Fruit fly (Drosophila melanogaster) whole organism, embryonic: ENCODE data around the gene Wdr92.

Source experiments
- Asciz ChIP-seq: fragments of 200-800 bp; sonication (Bioruptor generic); optimal IDR thresholded peaks from 2 replicates; lab custom pipeline; 2017; ENCODE audit warnings: missing biosample characterization, mild to moderate bottlenecking, missing genetic modification characterization, missing genetic modification reagents
- CG10366 ChIP-seq: fragments of 200-800 bp; sonication (Bioruptor generic); IDR thresholded peaks from 2 replicates; pipeline ENCODE4 v1.3.6; 2022; ENCODE audit warnings: missing biosample characterization, missing genetic modification characterization
- CG11696 ChIP-seq: fragments of 200-800 bp; sonication (Bioruptor generic); IDR thresholded peaks from 2 replicates; pipeline ENCODE4 v1.3.6; 2022; ENCODE audit warnings: missing biosample characterization, missing genetic modification characterization
- CG14441 ChIP-seq: fragments of 200-800 bp; sonication (Bioruptor generic); IDR thresholded peaks from 2 replicates; pipeline ENCODE4 v1.3.6; 2022; ENCODE audit warnings: missing biosample characterization, missing genetic modification characterization
- CG14667 ChIP-seq: fragments of 200-800 bp; sonication (Bioruptor generic); IDR thresholded peaks from 2 replicates; pipeline ENCODE4 v1.3.6; 2022; ENCODE audit warnings: missing biosample characterization, missing genetic modification characterization
- CG1529 ChIP-seq: fragments of 200-800 bp; sonication (Bioruptor generic); optimal IDR thresholded peaks from 3 replicates; lab custom pipeline; 2018; ENCODE audit warnings: missing biosample characterization, missing genetic modification characterization
- CG15696 ChIP-seq: fragments of 200-800 bp; sonication (Bioruptor generic); optimal IDR thresholded peaks from 2 replicates; lab custom pipeline; 2019; ENCODE audit warnings: missing biosample characterization, mild to moderate bottlenecking, missing genetic modification characterization, moderate library complexity
- CG18262 ChIP-seq: fragments of 200-800 bp; optimal IDR thresholded peaks from 3 replicates; lab custom pipeline; 2019; ENCODE audit warnings: missing biosample characterization, mild to moderate bottlenecking, missing genetic modification characterization, moderate library complexity
- CG18764 ChIP-seq: fragments of 200-800 bp; sonication (Bioruptor generic); optimal IDR thresholded peaks from 3 replicates; lab custom pipeline; 2016; ENCODE audit warnings: missing biosample characterization, missing genetic modification characterization
- CG33557 ChIP-seq: fragments of 200-800 bp; sonication (Bioruptor generic); optimal IDR thresholded peaks from 2 replicates; lab custom pipeline; 2019; ENCODE audit warnings: missing biosample characterization, mild to moderate bottlenecking, missing genetic modification characterization, moderate library complexity
- CG5245 ChIP-seq: fragments of 200-800 bp; sonication (Bioruptor generic); optimal IDR thresholded peaks from 3 replicates; lab custom pipeline; 2016; ENCODE audit warnings: missing biosample characterization, missing genetic modification characterization
- CG8290 ChIP-seq, 3 experiments: fragments of 200-800 bp; sonication (Bioruptor generic); optimal IDR thresholded peaks; 2 replicates each; lab custom pipeline; 2016 to 2019; ENCODE audit warnings: missing biosample characterization in 3 of 3, missing genetic modification characterization in 3 of 3, mild to moderate bottlenecking in 2 of 3, moderate library complexity in 1 of 3
- CG9215 ChIP-seq: fragments of 200-800 bp; sonication (Bioruptor generic); IDR thresholded peaks from 2 replicates; pipeline ENCODE4 v1.3.6; 2022; ENCODE audit warnings: missing biosample characterization, missing genetic modification characterization
- CTCF ChIP-seq: fragments of 200-800 bp; sonication (Bioruptor generic); optimal IDR thresholded peaks from 2 replicates; lab custom pipeline; 2017; ENCODE audit warnings: missing biosample characterization, mild to moderate bottlenecking, missing genetic modification characterization, moderate library complexity
- Camta ChIP-seq: fragments of 200-800 bp; sonication (Bioruptor generic); optimal IDR thresholded peaks from 2 replicates; lab custom pipeline; 2016; ENCODE audit warnings: missing biosample characterization, missing genetic modification characterization
- CkIIα-i1 ChIP-seq: fragments of 200-800 bp; sonication (Bioruptor generic); IDR thresholded peaks from 2 replicates; pipeline ENCODE4 v1.3.6; 2022; ENCODE audit warnings: missing biosample characterization, missing genetic modification characterization
- D ChIP-seq, 2 experiments: fragments of 200-800 bp in 1 of 2; fragments of >200 bp in 1 of 2; sonication (Bioruptor generic) in 1 of 2; optimal IDR thresholded peaks; 2 replicates in 1 of 2; 3 replicates in 1 of 2; lab custom pipeline; 2017; ENCODE audit warnings: mild to moderate bottlenecking in 1 of 2, missing biosample characterization in 1 of 2, missing genetic modification characterization in 1 of 2, missing genetic modification reagents in 1 of 2
- Dip2 ChIP-seq: fragments of 200-800 bp; sonication (Bioruptor generic); IDR thresholded peaks from 2 replicates; pipeline ENCODE4 v1.3.6; 2022; ENCODE audit warnings: missing biosample characterization, missing genetic modification characterization
- Fer1 ChIP-seq: fragments of 200-800 bp; sonication (Bioruptor generic); optimal IDR thresholded peaks from 2 replicates; lab custom pipeline; 2017; ENCODE audit warnings: missing biosample characterization, mild to moderate bottlenecking, missing genetic modification characterization
- Gug ChIP-seq: fragments of 200-800 bp; sonication (Bioruptor generic); IDR thresholded peaks from 4 replicates; pipeline ENCODE4 v1.3.6; 2022; ENCODE audit warnings: missing biosample characterization, missing genetic modification characterization
- H2.0 ChIP-seq: fragments of 200-800 bp; sonication (Bioruptor generic); IDR thresholded peaks from 2 replicates; pipeline ENCODE4 v1.3.6; 2022; ENCODE audit warnings: missing biosample characterization, missing genetic modification characterization
- Hey ChIP-seq: fragments of 200-800 bp; sonication (Bioruptor generic); optimal IDR thresholded peaks from 3 replicates; lab custom pipeline; 2018; ENCODE audit warnings: missing biosample characterization, mild to moderate bottlenecking, missing genetic modification characterization
- MTF-1 ChIP-seq: fragments of 200-800 bp; sonication (Bioruptor generic); optimal IDR thresholded peaks from 2 replicates; lab custom pipeline; 2018; ENCODE audit warnings: missing biosample characterization, mild to moderate bottlenecking, missing genetic modification characterization, borderline replicate concordance
- Nf-YA ChIP-seq: fragments of 200-800 bp; sonication (Bioruptor generic); IDR thresholded peaks from 2 replicates; pipeline ENCODE4 v1.3.6; 2022; ENCODE audit warnings: missing biosample characterization, missing genetic modification characterization
- Nf-YB ChIP-seq: fragments of 200-800 bp; sonication (Bioruptor generic); optimal IDR thresholded peaks from 3 replicates; lab custom pipeline; 2019; ENCODE audit warnings: missing biosample characterization, mild to moderate bottlenecking, missing genetic modification characterization, moderate library complexity
- Nf-YC ChIP-seq: fragments of 200-800 bp; optimal IDR thresholded peaks from 3 replicates; lab custom pipeline; 2019; ENCODE audit warnings: missing biosample characterization, mild to moderate bottlenecking, missing genetic modification characterization, moderate library complexity
- Ptx1 ChIP-seq: fragments of 200-800 bp; sonication (Bioruptor generic); IDR thresholded peaks from 2 replicates; pipeline ENCODE4 v1.3.6; 2022; ENCODE audit warnings: missing biosample characterization, missing genetic modification characterization
- Sox100B ChIP-seq: fragments of 200-800 bp; sonication (Bioruptor generic); optimal IDR thresholded peaks from 3 replicates; lab custom pipeline; 2018; ENCODE audit warnings: missing biosample characterization, mild to moderate bottlenecking, missing genetic modification characterization
- Spps ChIP-seq: fragments of 200-800 bp; sonication (Bioruptor generic); optimal IDR thresholded peaks from 2 replicates; lab custom pipeline; 2018; ENCODE audit warnings: missing biosample characterization, mild to moderate bottlenecking, missing genetic modification characterization
- Trl ChIP-seq, 3 experiments: fragments of >200 bp in 2 of 3; fragments of 200-800 bp in 1 of 3; sonication (Bioruptor generic) in 1 of 3; optimal IDR thresholded peaks; 2 replicates in 1 of 3; 3 replicates in 2 of 3; lab custom pipeline; 2016 to 2017; ENCODE audit warnings: missing biosample characterization in 1 of 3, missing genetic modification characterization in 1 of 3
- Vsx1 ChIP-seq: fragments of 200-800 bp; sonication (Bioruptor generic); optimal IDR thresholded peaks from 2 replicates; lab custom pipeline; 2017; ENCODE audit warnings: missing biosample characterization, mild to moderate bottlenecking, missing genetic modification characterization, missing genetic modification reagents
- chinmo ChIP-seq: fragments of 200-800 bp; sonication (Bioruptor generic); IDR thresholded peaks from 4 replicates; pipeline ENCODE4 v1.3.6; 2022; ENCODE audit warnings: missing biosample characterization, missing genetic modification characterization; ENCODE audit not compliant: partially characterized antibody
- dm ChIP-seq: fragments of 200-800 bp; sonication (Bioruptor generic); optimal IDR thresholded peaks from 3 replicates; lab custom pipeline; 2016; ENCODE audit warnings: missing biosample characterization, missing genetic modification characterization
- esg ChIP-seq: fragments of 200-800 bp; sonication (Bioruptor generic); conservative IDR thresholded peaks from 2 replicates; pipeline ENCODE4 v1.3.6; 2022; ENCODE audit warnings: missing biosample characterization, missing genetic modification characterization
- exex ChIP-seq: fragments of 200-800 bp; sonication (Bioruptor generic); optimal IDR thresholded peaks from 4 replicates; lab custom pipeline; 2018; ENCODE audit warnings: missing biosample characterization, mild to moderate bottlenecking, missing genetic modification characterization, moderate library complexity
- gcm2 ChIP-seq: fragments of 200-800 bp; sonication (Bioruptor generic); optimal IDR thresholded peaks from 2 replicates; lab custom pipeline; 2016; ENCODE audit warnings: missing biosample characterization, missing genetic modification characterization
- lbe ChIP-seq: fragments of 200-800 bp; sonication (Bioruptor generic); optimal IDR thresholded peaks from 2 replicates; lab custom pipeline; 2016; ENCODE audit warnings: missing biosample characterization, mild to moderate bottlenecking, missing genetic modification characterization
- luna ChIP-seq: fragments of 200-800 bp; sonication (Bioruptor generic); optimal IDR thresholded peaks from 2 replicates; lab custom pipeline; 2016; ENCODE audit warnings: missing biosample characterization, missing genetic modification characterization
- nmo ChIP-seq: fragments of 200-800 bp; sonication (Bioruptor generic); optimal IDR thresholded peaks from 2 replicates; lab custom pipeline; 2018; ENCODE audit warnings: missing biosample characterization, mild to moderate bottlenecking, missing genetic modification characterization, moderate library complexity
- oc ChIP-seq: fragments of 200-800 bp; sonication (Bioruptor generic); optimal IDR thresholded peaks from 2 replicates; lab custom pipeline; 2018; ENCODE audit warnings: missing biosample characterization, mild to moderate bottlenecking, missing genetic modification characterization, moderate library complexity
- pan ChIP-seq, 4 experiments: fragments of >200 bp in 3 of 4; fragments of 200-800 bp in 1 of 4; sonication (Bioruptor generic) in 1 of 4; optimal IDR thresholded peaks in 3 of 4; IDR thresholded peaks in 1 of 4; 2 replicates each; pipeline versions ENCODE4 v1.3.6 to Lab custom; 2017 to 2022; ENCODE audit warnings: missing biosample characterization in 2 of 4, missing genetic modification characterization in 2 of 4, mixed read lengths in 1 of 4
- pho ChIP-seq: fragments of 200-800 bp; sonication (Bioruptor generic); optimal IDR thresholded peaks from 2 replicates; lab custom pipeline; 2016; ENCODE audit warnings: missing biosample characterization, missing genetic modification characterization
- psq ChIP-seq: fragments of 200-800 bp; sonication (Bioruptor generic); optimal IDR thresholded peaks from 2 replicates; lab custom pipeline; 2017; ENCODE audit warnings: missing biosample characterization, missing genetic modification characterization
- repo ChIP-seq: fragments of 200-800 bp; sonication (Bioruptor generic); optimal IDR thresholded peaks from 2 replicates; lab custom pipeline; 2016; ENCODE audit warnings: missing biosample characterization, missing genetic modification characterization
- scrt ChIP-seq: fragments of 200-800 bp; sonication (Bioruptor generic); optimal IDR thresholded peaks from 2 replicates; lab custom pipeline; 2018; ENCODE audit warnings: missing biosample characterization, mild to moderate bottlenecking, missing genetic modification characterization, moderate library complexity
- sna ChIP-seq: fragments of 200-800 bp; sonication (Bioruptor generic); IDR thresholded peaks from 2 replicates; pipeline ENCODE4 v1.3.6; 2022; ENCODE audit warnings: missing biosample characterization, missing genetic modification characterization; ENCODE audit not compliant: partially characterized antibody
- sob ChIP-seq: fragments of 200-800 bp; sonication (Bioruptor generic); IDR thresholded peaks from 2 replicates; pipeline ENCODE4 v1.3.6; 2022; ENCODE audit warnings: missing biosample characterization, missing genetic modification characterization
- stc ChIP-seq: fragments of 200-800 bp; sonication (Bioruptor generic); IDR thresholded peaks from 2 replicates; pipeline ENCODE4 v1.3.6; 2022; ENCODE audit warnings: missing biosample characterization, missing genetic modification characterization
- tap ChIP-seq: fragments of 200-800 bp; optimal IDR thresholded peaks from 3 replicates; lab custom pipeline; 2019; ENCODE audit warnings: missing biosample characterization, mild to moderate bottlenecking, missing genetic modification characterization, moderate library complexity
- toy ChIP-seq: fragments of 200-800 bp; sonication (Bioruptor generic); IDR thresholded peaks from 2 replicates; pipeline ENCODE4 v1.3.6; 2022; ENCODE audit warnings: missing biosample characterization, missing genetic modification characterization

The Wdr92 gene

DNA sequence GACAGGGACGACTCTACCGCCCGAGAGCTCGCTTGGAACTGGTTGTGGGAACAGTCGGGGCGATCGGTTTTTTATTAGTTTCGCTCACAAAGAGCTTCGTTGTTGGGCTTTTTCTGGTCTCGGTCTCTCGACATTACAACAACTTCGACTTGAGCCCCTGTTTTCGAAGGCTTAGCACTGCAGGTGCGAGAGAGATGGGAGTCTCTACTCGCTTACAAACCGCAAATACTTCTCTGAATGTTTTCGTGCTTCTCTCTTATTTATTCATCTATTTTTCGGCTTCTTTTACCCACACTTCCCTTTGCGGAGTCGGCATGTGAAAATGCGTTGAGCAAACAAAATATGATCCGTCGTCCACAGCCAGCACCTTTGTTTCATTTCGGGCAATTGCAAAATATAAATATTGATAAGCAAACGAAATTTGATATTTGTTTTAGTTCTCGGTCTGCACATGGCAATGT is 12.1 kb upstream of the Wdr92 start, which contains the start of gene Tsp74F (continued):
- no peak for TF ChIP-seq pho (GFP tag; lab: Kevin White, UChicago)
- no peak for TF ChIP-seq Camta (GFP tag; lab: Kevin White, UChicago)
- TF ChIP-seq CG9215 (GFP tag; lab: Robert Waterston, UW): no peak
- no peak for TF ChIP-seq H2.0
- TF ChIP-seq oc (tag; lab: Kevin White, UChicago): peak; percentile 61
- TF ChIP-seq CG11696: no peak
- no peak for TF ChIP-seq toy (GFP tag; lab: Robert Waterston, UW)
- TF ChIP-seq Ptx1 (GFP tag; lab: Robert Waterston, UW): no peak
- no peak for TF ChIP-seq Nf-YA (GFP tag; lab: Robert Waterston, UW)
- no peak for TF ChIP-seq dm (GFP tag; lab: Kevin White, UChicago)
- no peak for TF ChIP-seq Fer1
- no peak for TF ChIP-seq CkIIα-i1
- TF ChIP-seq Hey (tag; lab: Kevin White, UChicago): no peak
- no peak for TF ChIP-seq CG5245 (GFP tag; lab: Kevin White, UChicago)
- no peak for TF ChIP-seq Nf-YB (GFP tag; lab: Kevin White, UChicago)
- no peak for TF ChIP-seq lbe (GFP tag; lab: Kevin White, UChicago)
- peak; percentile 60 for TF ChIP-seq Asciz (GFP tag; lab: Kevin White, UChicago)
- no peak for TF ChIP-seq Vsx1 (GFP tag; lab: Kevin White, UChicago)
- no peak for TF ChIP-seq repo (GFP tag; lab: Kevin White, UChicago)
- peak; percentile 21 for TF ChIP-seq Sox100B (GFP tag; lab: Kevin White, UChicago)
- TF ChIP-seq nmo: no peak
- peak; percentile 90; the same call in 3 of the 4 replicates for TF ChIP-seq chinmo (GFP tag; lab: Robert Waterston, UW)
- no peak for TF ChIP-seq D (optimal IDR thresholded peaks at IDR 0.05; lab: Kevin White, UChicago)
- TF ChIP-seq D (GFP tag; optimal IDR thresholded peaks at IDR 0.05; lab: Kevin White, UChicago): no peak
- TF ChIP-seq psq: peak; percentile 5
- no peak for TF ChIP-seq scrt
- TF ChIP-seq Dip2: no peak
- TF ChIP-seq exex (tag; lab: Kevin White, UChicago): peak; percentile 11
- no peak for TF ChIP-seq CG1529 (GFP tag; lab: Kevin White, UChicago)
- peak; percentile 36 to 54 for TF ChIP-seq Trl (optimal IDR thresholded peaks at IDR 0.05; lab: Kevin White, UChicago)
- TF ChIP-seq Trl (GFP tag; optimal IDR thresholded peaks at IDR 0.05; lab: Kevin White, UChicago): no peak
- no peak for TF ChIP-seq CG18262 (tag; lab: Kevin White, UChicago)
- no peak for TF ChIP-seq Nf-YC
- TF ChIP-seq Gug (GFP tag; lab: Robert Waterston, UW): no peak
- TF ChIP-seq sob (GFP tag; lab: Robert Waterston, UW): no peak
- peak; percentile 6 for TF ChIP-seq MTF-1 (GFP tag; lab: Kevin White, UChicago)
- TF ChIP-seq CG33557: no peak
- TF ChIP-seq CG15696 (tag; lab: Kevin White, UChicago): peak; percentile 27
- TF ChIP-seq CG8290 (GFP tag; optimal IDR thresholded peaks at IDR 0.05; lab: Kevin White, UChicago): no peak
- TF ChIP-seq CG8290 (tag; optimal IDR thresholded peaks at IDR 0.05; lab: Kevin White, UChicago): no peak
- TF ChIP-seq esg (GFP tag; lab: Robert Waterston, UW): no peak
- TF ChIP-seq CG14667 (GFP tag; lab: Robert Waterston, UW): no peak
- TF ChIP-seq CG18764 (GFP tag; lab: Kevin White, UChicago): no peak
- no peak for TF ChIP-seq gcm2 (GFP tag; lab: Kevin White, UChicago)
- no peak for TF ChIP-seq CG14441 (GFP tag; lab: Robert Waterston, UW)
- TF ChIP-seq Spps (tag; lab: Kevin White, UChicago): no peak
- no peak for TF ChIP-seq CG10366 (GFP tag; lab: Robert Waterston, UW)
- TF ChIP-seq stc (GFP tag; lab: Robert Waterston, UW): no peak
- TF ChIP-seq tap (tag; lab: Kevin White, UChicago): no peak
- no peak for TF ChIP-seq luna (GFP tag; lab: Kevin White, UChicago)
- no peak for TF ChIP-seq pan (optimal IDR thresholded peaks at IDR 0.05; lab: Kevin White, UChicago)
- no peak for TF ChIP-seq pan (GFP tag; optimal IDR thresholded peaks at IDR 0.05 in 1 of 2, IDR thresholded peaks at IDR 0.05 in 1 of 2)
- no peak for TF ChIP-seq CTCF (GFP tag; lab: Kevin White, UChicago)
- no peak for TF ChIP-seq sna (GFP tag; lab: Robert Waterston, UW)
